Worm (Caenorhabditis elegans) whole organism, mixed stage, embryonic: Measurements from ENCODE around the gene F12E12.6.

Experiments used
- ces-1 ChIP-seq: fragments of 150-350 bp; optimal IDR thresholded peaks from 2 replicates; lab custom pipeline; 2014; ENCODE audit warnings: missing biosample characterization, missing genetic modification reagents, missing genetic modification characterization
- elt-3 ChIP-seq: fragments of 150-350 bp; optimal IDR thresholded peaks from 2 replicates; lab custom pipeline; 2014; ENCODE audit warnings: missing biosample characterization, missing genetic modification characterization
- flh-1 ChIP-seq: fragments of 200-800 bp; sonication (Bioruptor generic); optimal IDR thresholded peaks from 2 replicates; lab custom pipeline; 2018; ENCODE audit warnings: mild to moderate bottlenecking, missing genetic modification characterization, moderate library complexity, missing compliant biosample characterization
- ham-2 ChIP-seq: fragments of 200-800 bp; sonication (Bioruptor generic); optimal IDR thresholded peaks from 2 replicates; lab custom pipeline; 2018; ENCODE audit warnings: mild to moderate bottlenecking, missing genetic modification characterization, missing compliant biosample characterization
- lin-13 ChIP-seq: fragments of 150-350 bp; optimal IDR thresholded peaks from 2 replicates; lab custom pipeline; 2014; ENCODE audit warnings: missing biosample characterization, missing genetic modification characterization
- lsy-2 ChIP-seq: fragments of 150-350 bp; optimal IDR thresholded peaks from 2 replicates; lab custom pipeline; 2014; ENCODE audit warnings: missing biosample characterization, missing genetic modification characterization
- mep-1 ChIP-seq: fragments of 150-350 bp; optimal IDR thresholded peaks from 2 replicates; lab custom pipeline; 2017; ENCODE audit warnings: missing biosample characterization, missing genetic modification reagents, missing genetic modification characterization, inconsistent platforms
- nhr-12 ChIP-seq: fragments of 150-350 bp; optimal IDR thresholded peaks from 2 replicates; lab custom pipeline; 2014; ENCODE audit warnings: missing biosample characterization, missing genetic modification characterization
- nhr-237 ChIP-seq: fragments of 150-350 bp; optimal IDR thresholded peaks from 2 replicates; lab custom pipeline; 2014; ENCODE audit warnings: missing biosample characterization, missing genetic modification characterization
- nhr-28 ChIP-seq: fragments of 150-350 bp; optimal IDR thresholded peaks from 2 replicates; lab custom pipeline; 2014; ENCODE audit warnings: missing biosample characterization, missing genetic modification characterization
- nhr-76 ChIP-seq: sonication (generic microtip); optimal IDR thresholded peaks from 2 replicates; lab custom pipeline; 2017; ENCODE audit warnings: missing biosample characterization, missing genetic modification characterization
- pha-4 ChIP-seq: fragments of 150-350 bp; optimal IDR thresholded peaks from 2 replicates; lab custom pipeline; 2018; ENCODE audit warnings: missing biosample characterization, missing genetic modification reagents, missing genetic modification characterization
- sptf-1 ChIP-seq: sonication (generic microtip); optimal IDR thresholded peaks from 2 replicates; lab custom pipeline; 2017; ENCODE audit warnings: mild to moderate bottlenecking, missing genetic modification characterization, moderate library complexity, missing compliant biosample characterization
- unc-62 ChIP-seq: fragments of 150-350 bp; optimal IDR thresholded peaks from 2 replicates; lab custom pipeline; 2014; ENCODE audit warnings: missing biosample characterization, missing genetic modification reagents, missing genetic modification characterization

- TF ChIP-seq lsy-2 (tag; lab: Kevin White, UChicago) (no peak), nhr-237 (no peak), nhr-76 (tag; lab: Kevin White, UChicago) (no peak), lin-13 (tag; lab: Kevin White, UChicago) (no peak), ces-1 (GFP tag; lab: Kevin White, UChicago) (no peak), flh-1 (GFP tag; lab: Kevin White, UChicago) (no peak), mep-1 (tag; lab: Kevin White, UChicago) (no peak), nhr-28 (no peak), unc-62 (GFP tag; lab: Kevin White, UChicago) (no peak), pha-4 (tag; lab: Kevin White, UChicago) (no peak), nhr-12 (tag; lab: Kevin White, UChicago) (no peak), elt-3 (tag; lab: Kevin White, UChicago) (no peak), sptf-1 (tag; lab: Kevin White, UChicago) (no peak), ham-2 (GFP tag; lab: Kevin White, UChicago) (no peak)
Observed at ce11 chrII:3741584-3741983, 4.8 kb upstream of the F12E12.6 start, which contains the start of gene F12E12.1.
